Fruit fly (Drosophila melanogaster): ENCODE data around the gene CG12121.

CG12121 gene

DNA sequence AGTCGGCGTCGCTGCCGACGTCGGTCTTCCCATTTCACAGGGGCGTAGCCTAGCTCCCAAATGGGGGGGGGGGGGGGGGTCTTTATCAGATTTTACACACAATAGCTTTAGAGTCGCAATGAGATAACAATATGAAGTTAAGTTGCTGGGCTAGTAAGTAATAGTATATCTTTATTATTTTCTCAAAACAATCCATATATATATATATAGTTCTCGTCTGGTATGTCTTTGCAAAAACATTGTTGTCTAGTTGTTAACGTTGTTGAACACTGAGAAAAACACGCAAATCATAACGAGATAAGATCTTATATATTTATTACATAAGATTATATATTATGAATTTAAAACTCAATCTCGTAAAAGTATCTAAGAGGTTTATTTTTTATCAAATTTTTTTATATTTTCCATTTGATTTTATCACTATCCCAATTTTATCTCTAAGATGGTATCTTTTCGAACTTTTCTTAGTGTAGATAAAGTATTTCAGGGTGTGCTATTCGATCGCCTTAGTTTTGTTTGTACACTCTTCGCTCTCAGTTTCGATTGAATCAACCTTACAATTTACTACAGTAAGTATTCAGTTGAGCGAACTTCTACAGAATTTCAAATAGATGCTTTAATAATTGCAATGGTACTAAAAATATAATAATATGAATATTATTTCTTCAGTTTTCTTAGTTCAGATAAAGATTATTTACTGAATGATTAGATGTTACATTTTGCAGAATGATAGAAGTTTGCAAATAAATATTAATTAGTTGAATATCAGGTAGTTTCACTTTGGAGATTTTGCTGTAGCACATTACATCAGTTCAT lies 30.1 kb downstream of the CG12121 start (continued):
- TF ChIP-seq CG6791 (GFP tag; IDR thresholded peaks at IDR 0.05; ENCODE audit: partially characterized antibody) (no peak), ranshi (GFP tag; IDR thresholded peaks at IDR 0.05) (peak; percentile 65), CG6813 (GFP tag; optimal IDR thresholded peaks at IDR 0.05) (peak; percentile 68), CoRest (tag; optimal IDR thresholded peaks at IDR 0.05) (peak; percentile 76), CHES-1-like (GFP tag; optimal IDR thresholded peaks at IDR 0.05) (no peak), crol (GFP tag; IDR thresholded peaks at IDR 0.05) (peak; percentile 81), CG7839 (tag; optimal IDR thresholded peaks at IDR 0.05) (peak; percentile 81), CG12391 (tag; optimal IDR thresholded peaks at IDR 0.05) (peak; percentile 76), CG31224 (GFP tag; IDR thresholded peaks at IDR 0.05) (peak; percentile 89), CG17612 (GFP tag; IDR thresholded peaks at IDR 0.05) (0 out of 2 replicates have a peak, but pooled peaks have one; percentile 49), BtbVII (GFP tag; optimal IDR thresholded peaks at IDR 0.05) (peak; percentile 80), Rx (GFP tag; IDR thresholded peaks at IDR 0.05) (peak; percentile 63), CG18599 (GFP tag; optimal IDR thresholded peaks at IDR 0.05) (peak; percentile 93), Mrtf (GFP tag; IDR thresholded peaks at IDR 0.05) (peak; percentile 81; the same call in 2 of the 3 replicates), hkb (optimal IDR thresholded peaks at IDR 0.05) (no peak), hkb (GFP tag; IDR thresholded peaks at IDR 0.05) (peak; percentile 64), CG1233 (GFP tag; optimal IDR thresholded peaks at IDR 0.05) (peak; percentile 58), CG13624 (GFP tag; optimal IDR thresholded peaks at IDR 0.05) (peak; percentile 18), CG4730 (GFP tag; IDR thresholded peaks at IDR 0.05) (peak; percentile 78), CG31441 (GFP tag; IDR thresholded peaks at IDR 0.05) (peak; percentile 67), Doc2 (GFP tag; IDR thresholded peaks at IDR 0.05) (peak; percentile 40; the same call in 1 of the 2 replicates), MBD-R2 (GFP tag; IDR thresholded peaks at IDR 0.05) (peak; percentile 65; the same call in 1 of the 2 replicates), so (GFP tag; IDR thresholded peaks at IDR 0.05) (0 out of 3 replicates have a peak, but pooled peaks have one; percentile 49), CG7786 (GFP tag; optimal IDR thresholded peaks at IDR 0.05) (peak; percentile 31), otp (GFP tag; IDR thresholded peaks at IDR 0.05) (peak; percentile 78; the same call in 2 of the 3 replicates), chm (GFP tag; IDR thresholded peaks at IDR 0.05) (peak; percentile 58; the same call in 1 of the 2 replicates), Meics (GFP tag; optimal IDR thresholded peaks at IDR 0.05) (peak; percentile 93), Ptx1 (GFP tag; IDR thresholded peaks at IDR 0.05) (peak; percentile 79), CG11456 (GFP tag; IDR thresholded peaks at IDR 0.05) (peak; percentile 97), dati (GFP tag; IDR thresholded peaks at IDR 0.05) (no peak), CG13287 (GFP tag; IDR thresholded peaks at IDR 0.05; ENCODE audit: partially characterized antibody) (no peak), CG7357 (GFP tag; IDR thresholded peaks at IDR 0.05) (peak; percentile 69), CG10959 (GFP tag; IDR thresholded peaks at IDR 0.05) (0 out of 2 replicates have a peak, but pooled peaks have one; percentile 38), CG43689 (GFP tag; IDR thresholded peaks at IDR 0.05) (peak; percentile 53; the same call in 1 of the 2 replicates), al (GFP tag; IDR thresholded peaks at IDR 0.05) (peak; percentile 92), Sin3A (optimal IDR thresholded peaks at IDR 0.05) (no peak), tin (GFP tag; optimal IDR thresholded peaks at IDR 0.05) (peak; percentile 9), fd96Cb (tag; optimal IDR thresholded peaks at IDR 0.05) (peak; percentile 39), jing (GFP tag; optimal IDR thresholded peaks at IDR 0.05) (peak; percentile 2), CG8944 (GFP tag; optimal IDR thresholded peaks at IDR 0.05) (no peak), Xbp1 (GFP tag; optimal IDR thresholded peaks at IDR 0.05) (peak; percentile 50), fu2 (GFP tag; optimal IDR thresholded peaks at IDR 0.05) (peak; percentile 16), D (optimal IDR thresholded peaks at IDR 0.05) (no peak), D (GFP tag; optimal IDR thresholded peaks at IDR 0.05) (no peak), cwo (GFP tag; optimal IDR thresholded peaks at IDR 0.05) (peak; percentile 83), slou (GFP tag; optimal IDR thresholded peaks at IDR 0.05) (no peak), Ada2b (GFP tag; IDR thresholded peaks at IDR 0.05) (peak; percentile 79), ttk (GFP tag; IDR thresholded peaks at IDR 0.05) (peak; percentile 68), E2f1 (GFP tag; IDR thresholded peaks at IDR 0.05) (peak; percentile 85), gce (GFP tag; IDR thresholded peaks at IDR 0.05) (peak; percentile 34; the same call in 1 of the 3 replicates)

Data from whole organism, embryonic.